Worm (Caenorhabditis elegans) whole organism, young adult: ENCODE data around the gene T10C6.7.

Source experiments
- B0019.2 ChIP-seq: fragments of 200-800 bp; sonication (Bioruptor generic); conservative IDR thresholded peaks from 2 replicates; pipeline ENCODE4 v1.3.6; 2022; ENCODE audit warnings: missing genetic modification reagents, missing genetic modification characterization, missing compliant biosample characterization
- B0261.1 ChIP-seq: sonication (generic microtip); optimal IDR thresholded peaks from 2 replicates; lab custom pipeline; 2016; ENCODE audit warnings: mild to moderate bottlenecking, missing genetic modification characterization, moderate library complexity, missing compliant biosample characterization
- B0336.3 ChIP-seq: fragments of 200-800 bp; sonication (Bioruptor generic); IDR thresholded peaks from 2 replicates; pipeline ENCODE4 v1.3.6; 2022; ENCODE audit warnings: missing genetic modification characterization, missing compliant biosample characterization
- C17E4.6 ChIP-seq: fragments of 200-800 bp; sonication (Bioruptor generic); IDR thresholded peaks from 2 replicates; pipeline ENCODE4 v1.3.6; 2022; ENCODE audit warnings: missing genetic modification reagents, missing genetic modification characterization, missing compliant biosample characterization
- D2030.7 ChIP-seq: fragments of 200-800 bp; sonication (Bioruptor generic); IDR thresholded peaks from 2 replicates; pipeline ENCODE4 v1.3.6; 2022; ENCODE audit warnings: missing genetic modification reagents, missing genetic modification characterization, missing compliant biosample characterization
- F23B12.7 ChIP-seq: sonication (generic microtip); optimal IDR thresholded peaks from 2 replicates; lab custom pipeline; 2017; ENCODE audit warnings: missing genetic modification characterization, mild to moderate bottlenecking, missing compliant biosample characterization, antibody characterized with exemption, moderate library complexity; ENCODE audit not compliant: insufficient read depth
- F39B2.1 ChIP-seq: fragments of 200-800 bp; sonication (Bioruptor generic); IDR thresholded peaks from 2 replicates; pipeline ENCODE4 v1.3.6; 2022; ENCODE audit warnings: missing genetic modification reagents, missing genetic modification characterization, missing compliant biosample characterization
- F49E8.2 ChIP-seq: sonication (generic microtip); optimal IDR thresholded peaks from 3 replicates; lab custom pipeline; 2017; ENCODE audit warnings: missing genetic modification characterization, mild to moderate bottlenecking, missing compliant biosample characterization, antibody characterized with exemption, moderate library complexity; ENCODE audit not compliant: insufficient read depth
- F57C9.4 ChIP-seq: sonication (generic microtip); optimal IDR thresholded peaks from 2 replicates; lab custom pipeline; 2017; ENCODE audit warnings: mild to moderate bottlenecking, missing genetic modification characterization, missing compliant biosample characterization
- K11D2.4 ChIP-seq: fragments of 200-800 bp; sonication (Bioruptor generic); IDR thresholded peaks from 2 replicates; pipeline ENCODE4 v1.3.6; 2022; ENCODE audit warnings: missing genetic modification reagents, missing genetic modification characterization, missing compliant biosample characterization
- K12H6.12 ChIP-seq: fragments of 200-800 bp; sonication (Bioruptor generic); optimal IDR thresholded peaks from 2 replicates; lab custom pipeline; 2018; ENCODE audit warnings: mild to moderate bottlenecking, missing genetic modification characterization, missing compliant biosample characterization
- ZK185.1 ChIP-seq: sonication (generic microtip); optimal IDR thresholded peaks from 2 replicates; lab custom pipeline; 2016; ENCODE audit warnings: mild to moderate bottlenecking, missing genetic modification characterization, missing compliant biosample characterization; ENCODE audit not compliant: poor library complexity, severe bottlenecking
- akir-1 ChIP-seq: fragments of 200-800 bp; sonication (Bioruptor generic); optimal IDR thresholded peaks from 2 replicates; lab custom pipeline; 2018; ENCODE audit warnings: mild to moderate bottlenecking, missing genetic modification characterization, moderate library complexity, missing compliant biosample characterization
- ama-1 ChIP-seq, 3 experiments: fragments of 150-350 bp in 1 of 3; sonication (generic microtip) in 2 of 3; optimal IDR thresholded peaks; 2 replicates each; lab custom pipeline; 2014 to 2018; ENCODE audit warnings: missing biosample characterization in 2 of 3, missing genetic modification characterization in 2 of 3, missing genetic modification reagents in 2 of 3
- aptf-2 ChIP-seq: fragments of 200-800 bp; sonication (Bioruptor generic); conservative IDR thresholded peaks from 2 replicates; pipeline ENCODE4 v1.3.6; 2022; ENCODE audit warnings: missing genetic modification reagents, missing genetic modification characterization, missing compliant biosample characterization
- aptf-3 ChIP-seq: fragments of 200-800 bp; sonication (Bioruptor generic); IDR thresholded peaks from 2 replicates; pipeline ENCODE4 v1.3.6; 2022; ENCODE audit warnings: missing genetic modification characterization, missing compliant biosample characterization
- attf-6 ChIP-seq: fragments of 200-800 bp; sonication (Bioruptor generic); IDR thresholded peaks from 2 replicates; pipeline ENCODE4 v1.3.6; 2022; ENCODE audit warnings: missing genetic modification reagents, missing genetic modification characterization, missing compliant biosample characterization
- bed-2 ChIP-seq: fragments of 200-800 bp; sonication (Bioruptor generic); IDR thresholded peaks from 2 replicates; pipeline ENCODE4 v1.3.6; 2022; ENCODE audit warnings: missing genetic modification reagents, missing genetic modification characterization, missing compliant biosample characterization
- cebp-1 ChIP-seq, 2 experiments: fragments of 200-800 bp in 1 of 2; sonication (Bioruptor generic) in 1 of 2; sonication (generic microtip) in 1 of 2; IDR thresholded peaks in 1 of 2; optimal IDR thresholded peaks in 1 of 2; 2 replicates each; pipeline versions ENCODE4 v1.3.6 to Lab custom; 2017 to 2022; ENCODE audit warnings: missing compliant biosample characterization in 2 of 2, missing genetic modification characterization in 2 of 2, mild to moderate bottlenecking in 1 of 2, missing genetic modification reagents in 1 of 2, moderate library complexity in 1 of 2
- ceh-40 ChIP-seq: fragments of 200-800 bp; sonication (Bioruptor generic); IDR thresholded peaks from 2 replicates; pipeline ENCODE4 v1.3.6; 2022; ENCODE audit warnings: missing genetic modification characterization, missing compliant biosample characterization
- ceh-58 ChIP-seq: fragments of 200-800 bp; sonication (Bioruptor generic); IDR thresholded peaks from 2 replicates; pipeline ENCODE4 v1.3.6; 2022; ENCODE audit warnings: missing genetic modification characterization, missing compliant biosample characterization
- dpff-1 ChIP-seq: sonication (generic microtip); optimal IDR thresholded peaks from 2 replicates; lab custom pipeline; 2017; ENCODE audit warnings: mild to moderate bottlenecking, missing genetic modification characterization, missing compliant biosample characterization
- dpl-1 ChIP-seq: fragments of 150-350 bp; optimal IDR thresholded peaks from 2 replicates; lab custom pipeline; 2014; ENCODE audit warnings: missing biosample characterization, missing genetic modification reagents, missing genetic modification characterization
- efl-1 ChIP-seq: fragments of 150-350 bp; optimal IDR thresholded peaks from 2 replicates; lab custom pipeline; 2014; ENCODE audit warnings: missing biosample characterization, missing genetic modification reagents, missing genetic modification characterization
- egl-18 ChIP-seq: fragments of 200-800 bp; sonication (Bioruptor generic); IDR thresholded peaks from 2 replicates; pipeline ENCODE4 v1.3.6; 2022; ENCODE audit warnings: missing genetic modification reagents, missing genetic modification characterization, missing compliant biosample characterization
- egrh-3 ChIP-seq: fragments of 200-800 bp; sonication (Bioruptor generic); IDR thresholded peaks from 2 replicates; pipeline ENCODE4 v1.3.6; 2022; ENCODE audit warnings: missing genetic modification reagents, missing genetic modification characterization, missing compliant biosample characterization
- ekl-4 ChIP-seq: fragments of 200-800 bp; sonication (Bioruptor generic); IDR thresholded peaks from 2 replicates; pipeline ENCODE4 v1.3.6; 2022; ENCODE audit warnings: missing genetic modification reagents, missing genetic modification characterization, missing compliant biosample characterization
- hmg-1.2 ChIP-seq: fragments of 200-800 bp; sonication (Bioruptor generic); IDR thresholded peaks from 2 replicates; pipeline ENCODE4 v1.3.6; 2022; ENCODE audit warnings: missing genetic modification reagents, missing genetic modification characterization, missing compliant biosample characterization
- hmg-20 ChIP-seq: fragments of 200-800 bp; sonication (Bioruptor generic); IDR thresholded peaks from 2 replicates; pipeline ENCODE4 v1.3.6; 2022; ENCODE audit warnings: missing genetic modification reagents, missing genetic modification characterization, missing compliant biosample characterization
- lag-1 ChIP-seq: fragments of 200-800 bp; sonication (Bioruptor generic); IDR thresholded peaks from 2 replicates; pipeline ENCODE4 v1.3.6; 2022; ENCODE audit warnings: missing genetic modification reagents, missing genetic modification characterization, missing compliant biosample characterization
- lin-54 ChIP-seq: fragments of 200-800 bp; sonication (Bioruptor generic); optimal IDR thresholded peaks from 2 replicates; lab custom pipeline; 2018; ENCODE audit warnings: mild to moderate bottlenecking, missing genetic modification characterization, missing compliant biosample characterization
- lir-1 ChIP-seq: fragments of 200-800 bp; sonication (Bioruptor generic); conservative IDR thresholded peaks from 2 replicates; pipeline ENCODE4 v1.3.6; 2022; ENCODE audit warnings: missing genetic modification reagents, missing genetic modification characterization, missing compliant biosample characterization
- lsl-1 ChIP-seq: fragments of 200-800 bp; sonication (Bioruptor generic); optimal IDR thresholded peaks from 2 replicates; lab custom pipeline; 2018; ENCODE audit warnings: mild to moderate bottlenecking, missing genetic modification characterization, moderate library complexity, missing compliant biosample characterization
- lsy-27 ChIP-seq: sonication (generic microtip); optimal IDR thresholded peaks from 2 replicates; lab custom pipeline; 2017; ENCODE audit warnings: missing genetic modification characterization, mild to moderate bottlenecking, missing compliant biosample characterization, antibody characterized with exemption, missing genotype, borderline replicate concordance; ENCODE audit not compliant: insufficient read depth
- madf-3 ChIP-seq: fragments of 200-800 bp; sonication (Bioruptor generic); IDR thresholded peaks from 2 replicates; pipeline ENCODE4 v1.3.6; 2022; ENCODE audit warnings: missing genetic modification reagents, missing genetic modification characterization, missing compliant biosample characterization
- madf-8 ChIP-seq: fragments of 200-800 bp; sonication (Bioruptor generic); conservative IDR thresholded peaks from 2 replicates; pipeline ENCODE4 v1.3.6; 2022; ENCODE audit warnings: missing genetic modification reagents, missing genetic modification characterization, missing compliant biosample characterization
- mes-4 ChIP-seq: sonication (generic microtip); optimal IDR thresholded peaks from 2 replicates; lab custom pipeline; 2016; ENCODE audit warnings: missing genotype, missing genetic modification characterization, missing compliant biosample characterization
- nhr-120 ChIP-seq: fragments of 200-800 bp; sonication (Bioruptor generic); IDR thresholded peaks from 2 replicates; pipeline ENCODE4 v1.3.6; 2022; ENCODE audit warnings: missing genetic modification characterization, missing compliant biosample characterization
- nhr-179 ChIP-seq: sonication (generic microtip); optimal IDR thresholded peaks from 2 replicates; lab custom pipeline; 2016; ENCODE audit warnings: mild to moderate bottlenecking, missing genetic modification characterization, missing compliant biosample characterization
- nhr-27 ChIP-seq: fragments of 200-800 bp; sonication (Bioruptor generic); optimal IDR thresholded peaks from 2 replicates; lab custom pipeline; 2018; ENCODE audit warnings: mild to moderate bottlenecking, missing genetic modification characterization, moderate library complexity, missing compliant biosample characterization
- repo-1 ChIP-seq: sonication (generic microtip); optimal IDR thresholded peaks from 2 replicates; lab custom pipeline; 2017; ENCODE audit warnings: mild to moderate bottlenecking, missing genetic modification characterization, missing compliant biosample characterization
- sdz-38 ChIP-seq: sonication (generic microtip); optimal IDR thresholded peaks from 2 replicates; lab custom pipeline; 2016; ENCODE audit warnings: missing genotype, missing genetic modification characterization, missing compliant biosample characterization
- snpc-4 ChIP-seq, 5 experiments: fragments of 150-350 bp in 1 of 5; sonication (generic microtip) in 4 of 5; optimal IDR thresholded peaks; 2 replicates each; lab custom pipeline; 2014 to 2018; ENCODE audit warnings: missing genetic modification characterization in 5 of 5, missing biosample characterization in 3 of 5, antibody characterized with exemption in 2 of 5, mild to moderate bottlenecking in 2 of 5, missing compliant biosample characterization in 2 of 5, missing genotype in 2 of 5, moderate library complexity in 2 of 5, missing genetic modification reagents in 1 of 5
- xnd-1 ChIP-seq: sonication (generic microtip); optimal IDR thresholded peaks from 2 replicates; lab custom pipeline; 2016; ENCODE audit warnings: missing genotype, missing genetic modification reagents, missing genetic modification characterization, missing compliant biosample characterization
- zim-3 ChIP-seq: sonication (generic microtip); optimal IDR thresholded peaks from 2 replicates; lab custom pipeline; 2017; ENCODE audit warnings: mild to moderate bottlenecking, missing genetic modification characterization, moderate library complexity, missing compliant biosample characterization
- ztf-26 ChIP-seq: sonication (generic microtip); optimal IDR thresholded peaks from 2 replicates; lab custom pipeline; 2017; ENCODE audit warnings: missing genetic modification characterization, missing compliant biosample characterization
- ztf-28 ChIP-seq: fragments of 200-800 bp; sonication (Bioruptor generic); IDR thresholded peaks from 2 replicates; pipeline ENCODE4 v1.3.6; 2022; ENCODE audit warnings: missing genetic modification reagents, missing genetic modification characterization, missing compliant biosample characterization
- ztf-6 ChIP-seq: fragments of 200-800 bp; sonication (Bioruptor generic); IDR thresholded peaks from 2 replicates; pipeline ENCODE4 v1.3.6; 2022; ENCODE audit warnings: missing genetic modification reagents, missing genetic modification characterization, missing compliant biosample characterization

T10C6.7 gene

ce11 chrV:16031571-16031970 is at the start of gene T10C6.7:
T10C6.7 (minus strand) TSS chrV:16031713.
- no peak for TF ChIP-seq ztf-28
- no peak for TF ChIP-seq bed-2
- TF ChIP-seq aptf-2 (GFP tag; lab: Robert Waterston, UW) = peak; percentile 100
- TF ChIP-seq dpff-1 (tag; lab: Kevin White, UChicago) = no peak
- TF ChIP-seq xnd-1 (tag; lab: Kevin White, UChicago) = peak; percentile 7
- TF ChIP-seq D2030.7 (GFP tag; lab: Robert Waterston, UW) = peak; percentile 18; the same call in 1 of the 2 replicates
- TF ChIP-seq madf-8 = peak; percentile 69
- TF ChIP-seq snpc-4 (GFP tag; optimal IDR thresholded peaks at IDR 0.05; lab: Kevin White, UChicago) = no peak
- no peak for TF ChIP-seq snpc-4 (tag; optimal IDR thresholded peaks at IDR 0.05; lab: Kevin White, UChicago)
- no peak for TF ChIP-seq attf-6
- TF ChIP-seq hmg-1.2 (GFP tag; lab: Robert Waterston, UW) = no peak
- TF ChIP-seq repo-1 (tag; lab: Kevin White, UChicago) = no peak
- no peak for TF ChIP-seq mes-4 (tag; lab: Kevin White, UChicago)
- no peak for TF ChIP-seq hmg-20 (GFP tag; lab: Robert Waterston, UW)
- TF ChIP-seq ceh-40 = no peak
- no peak for TF ChIP-seq lsy-27 (tag; lab: Kevin White, UChicago)
- no peak for TF ChIP-seq akir-1 (GFP tag; lab: Kevin White, UChicago)
- no peak for TF ChIP-seq K11D2.4
- TF ChIP-seq lir-1 (GFP tag; lab: Robert Waterston, UW) = 0 out of 2 replicates have a peak, but pooled peaks have one; percentile 10
- peak; percentile 34 for TF ChIP-seq efl-1 (GFP tag; lab: Kevin White, UChicago)
- TF ChIP-seq B0019.2 (GFP tag; lab: Robert Waterston, UW) = no peak
- TF ChIP-seq ceh-58 (GFP tag; lab: Robert Waterston, UW) = no peak
- TF ChIP-seq ztf-26 (tag; lab: Kevin White, UChicago) = no peak
- no peak for TF ChIP-seq cebp-1 (GFP tag; IDR thresholded peaks at IDR 0.05; lab: Robert Waterston, UW)
- TF ChIP-seq cebp-1 (tag; optimal IDR thresholded peaks at IDR 0.05; lab: Kevin White, UChicago) = no peak
- no peak for TF ChIP-seq ama-1 (optimal IDR thresholded peaks at IDR 0.05; lab: Kevin White, UChicago)
- no peak for TF ChIP-seq ama-1 (GFP tag; optimal IDR thresholded peaks at IDR 0.05; lab: Kevin White, UChicago)
- no peak for TF ChIP-seq ztf-6 (GFP tag; lab: Robert Waterston, UW)
- TF ChIP-seq aptf-3 (GFP tag; lab: Robert Waterston, UW) = peak; percentile 98
- no peak for TF ChIP-seq zim-3 (tag; lab: Kevin White, UChicago)
- no peak for TF ChIP-seq C17E4.6 (GFP tag; lab: Robert Waterston, UW)
- TF ChIP-seq K12H6.12 (tag; lab: Kevin White, UChicago) = no peak
- no peak for TF ChIP-seq egl-18 (GFP tag; lab: Robert Waterston, UW)
- TF ChIP-seq dpl-1 (GFP tag; lab: Kevin White, UChicago) = no peak
- no peak for TF ChIP-seq B0261.1 (tag; lab: Kevin White, UChicago)
- no peak for TF ChIP-seq nhr-120 (GFP tag; lab: Robert Waterston, UW)
- TF ChIP-seq B0336.3 (GFP tag; lab: Robert Waterston, UW) = no peak
- TF ChIP-seq F39B2.1 (GFP tag; lab: Robert Waterston, UW) = no peak
- no peak for TF ChIP-seq sdz-38 (tag; lab: Kevin White, UChicago)
- no peak for TF ChIP-seq ekl-4 (GFP tag; lab: Robert Waterston, UW)
- no peak for TF ChIP-seq lin-54
- no peak for TF ChIP-seq nhr-27 (tag; lab: Kevin White, UChicago)
- no peak for TF ChIP-seq lsl-1
- no peak for TF ChIP-seq F23B12.7 (tag; lab: Kevin White, UChicago)
- no peak for TF ChIP-seq nhr-179 (tag; lab: Kevin White, UChicago)
- TF ChIP-seq lag-1 (GFP tag; lab: Robert Waterston, UW) = no peak
- TF ChIP-seq F57C9.4 (tag; lab: Kevin White, UChicago) = no peak
- TF ChIP-seq egrh-3 (GFP tag; lab: Robert Waterston, UW) = no peak
- TF ChIP-seq madf-3 (GFP tag; lab: Robert Waterston, UW) = peak; percentile 39; the same call in 1 of the 2 replicates
- no peak for TF ChIP-seq F49E8.2
- no peak for TF ChIP-seq ZK185.1 (tag; lab: Kevin White, UChicago)
